Fruit fly (Drosophila melanogaster) whole organism, adult: ENCODE data around the gene Glut4EF.

Experiments
- CG11617 ChIP-seq: fragments of 200-800 bp; sonication (Bioruptor generic); optimal IDR thresholded peaks from 2 replicates; lab custom pipeline; 2017; ENCODE audit warnings: mild to moderate bottlenecking, missing biosample characterization, missing genetic modification reagents, missing genetic modification characterization
- CG12768 ChIP-seq: fragments of 200-800 bp; sonication (Bioruptor generic); optimal IDR thresholded peaks from 2 replicates; lab custom pipeline; 2017; ENCODE audit warnings: missing biosample characterization, missing genetic modification characterization, mild to moderate bottlenecking, moderate library complexity, missing genetic modification reagents
- CG14711 ChIP-seq: fragments of 200-800 bp; sonication (Bioruptor generic); optimal IDR thresholded peaks from 2 replicates; lab custom pipeline; 2018; ENCODE audit warnings: missing biosample characterization, mild to moderate bottlenecking, missing genetic modification characterization, moderate library complexity
- CG1620 ChIP-seq: fragments of 200-800 bp; sonication (Bioruptor generic); optimal IDR thresholded peaks from 2 replicates; lab custom pipeline; 2016; ENCODE audit warnings: missing biosample characterization, missing genetic modification characterization
- CG33017 ChIP-seq: fragments of 200-800 bp; sonication (Bioruptor generic); optimal IDR thresholded peaks from 2 replicates; lab custom pipeline; 2018; ENCODE audit warnings: missing biosample characterization, mild to moderate bottlenecking, missing genetic modification characterization, moderate library complexity
- CG5204 ChIP-seq: fragments of 200-800 bp; sonication (Bioruptor generic); optimal IDR thresholded peaks from 2 replicates; lab custom pipeline; 2016; ENCODE audit warnings: missing biosample characterization, missing genetic modification characterization
- CG7045 ChIP-seq: fragments of 200-800 bp; sonication (Bioruptor generic); optimal IDR thresholded peaks from 2 replicates; lab custom pipeline; 2017; ENCODE audit warnings: missing biosample characterization, mild to moderate bottlenecking, missing genetic modification characterization
- CG7101 ChIP-seq: fragments of 200-800 bp; sonication (Bioruptor generic); optimal IDR thresholded peaks from 2 replicates; lab custom pipeline; 2018; ENCODE audit warnings: missing biosample characterization, mild to moderate bottlenecking, missing genetic modification characterization, moderate library complexity
- Clk ChIP-seq: fragments of 200-800 bp; sonication (Bioruptor generic); optimal IDR thresholded peaks from 2 replicates; lab custom pipeline; 2017; ENCODE audit warnings: missing biosample characterization, missing genetic modification characterization
- Crg-1 ChIP-seq: fragments of 200-800 bp; sonication (Bioruptor generic); optimal IDR thresholded peaks from 2 replicates; lab custom pipeline; 2016; ENCODE audit warnings: missing biosample characterization, missing genetic modification characterization
- Hr96 ChIP-seq: fragments of 200-800 bp; sonication (Bioruptor generic); optimal IDR thresholded peaks from 2 replicates; lab custom pipeline; 2016; ENCODE audit warnings: missing biosample characterization, missing genetic modification characterization
- Mnt ChIP-seq: fragments of 200-800 bp; sonication (Bioruptor generic); optimal IDR thresholded peaks from 2 replicates; lab custom pipeline; 2016; ENCODE audit warnings: missing biosample characterization, mild to moderate bottlenecking, missing genetic modification characterization
- bab1 ChIP-seq: fragments of 200-800 bp; sonication (Bioruptor generic); optimal IDR thresholded peaks from 3 replicates; lab custom pipeline; 2019; ENCODE audit warnings: missing biosample characterization, mild to moderate bottlenecking, missing genetic modification characterization, moderate library complexity
- cic ChIP-seq: fragments of 200-800 bp; sonication (Bioruptor generic); optimal IDR thresholded peaks from 2 replicates; lab custom pipeline; 2017; ENCODE audit warnings: missing biosample characterization, mild to moderate bottlenecking, missing genetic modification characterization, moderate library complexity
- cnc ChIP-seq, 2 experiments: fragments of >200 bp; optimal IDR thresholded peaks; 2 replicates each; lab custom pipeline; 2017
- kay ChIP-seq: fragments of 200-800 bp; sonication (Bioruptor generic); peaks from one replicate; lab custom pipeline; 2016; ENCODE audit warnings: missing biosample characterization, missing genetic modification characterization, borderline replicate concordance
- ovo ChIP-seq: fragments of 200-800 bp; sonication (Bioruptor generic); optimal IDR thresholded peaks from 2 replicates; lab custom pipeline; 2016; ENCODE audit warnings: missing biosample characterization, missing genetic modification characterization
- pad ChIP-seq: fragments of 200-800 bp; sonication (Bioruptor generic); optimal IDR thresholded peaks from 3 replicates; lab custom pipeline; 2017; ENCODE audit warnings: missing biosample characterization, missing genetic modification characterization, mild to moderate bottlenecking, moderate library complexity, missing genetic modification reagents
- tj ChIP-seq: fragments of 200-800 bp; sonication (Bioruptor generic); optimal IDR thresholded peaks from 3 replicates; lab custom pipeline; 2017; ENCODE audit warnings: missing biosample characterization, mild to moderate bottlenecking, missing genetic modification characterization, moderate library complexity
- toe ChIP-seq: fragments of 200-800 bp; sonication (Bioruptor generic); optimal IDR thresholded peaks from 2 replicates; lab custom pipeline; 2016; ENCODE audit warnings: missing biosample characterization, missing genetic modification characterization

Gene Glut4EF

dm6 chr3R:10034995-10035446, 160.5 kb downstream of the Glut4EF start:
- TF ChIP-seq CG14711 (tag; lab: Kevin White, UChicago) (no peak), pad (GFP tag; lab: Kevin White, UChicago) (no peak), Clk (GFP tag; lab: Kevin White, UChicago) (no peak), CG1620 (GFP tag; lab: Kevin White, UChicago) (no peak), Crg-1 (GFP tag; lab: Kevin White, UChicago) (no peak), kay (GFP tag; lab: Kevin White, UChicago) (no peak), Hr96 (GFP tag; lab: Kevin White, UChicago) (no peak), CG11617 (GFP tag; lab: Kevin White, UChicago) (no peak), toe (GFP tag; lab: Kevin White, UChicago) (no peak), cic (GFP tag; lab: Kevin White, UChicago) (no peak)

dm6 chr3R:10035765-10036164, 161.3 kb downstream of the Glut4EF start:
- TF ChIP-seq tj (GFP tag; lab: Kevin White, UChicago): peak; percentile 18
- peak; percentile 54 for TF ChIP-seq Mnt (GFP tag; lab: Kevin White, UChicago)
- TF ChIP-seq CG14711 (tag; lab: Kevin White, UChicago): no peak
- TF ChIP-seq Crg-1 (GFP tag; lab: Kevin White, UChicago): no peak
- TF ChIP-seq cic (GFP tag; lab: Kevin White, UChicago): peak; percentile 78
- TF ChIP-seq toe (GFP tag; lab: Kevin White, UChicago): no peak

- TF ChIP-seq cic (GFP tag; lab: Kevin White, UChicago) (no peak), pad (GFP tag; lab: Kevin White, UChicago) (no peak), bab1 (GFP tag; lab: Kevin White, UChicago) (no peak), CG33017 (tag; lab: Kevin White, UChicago) (no peak), CG5204 (no peak), Hr96 (GFP tag; lab: Kevin White, UChicago) (no peak), CG12768 (GFP tag; lab: Kevin White, UChicago) (no peak), CG11617 (GFP tag; lab: Kevin White, UChicago) (no peak), ovo (no peak)
These were observed 164.7 kb downstream of the Glut4EF start for dm6 chr3R:10039188-10039587.

dm6 chr3R:10040505-10040904, 166.0 kb downstream of the Glut4EF start:
- peak; percentile 32 for TF ChIP-seq tj (GFP tag; lab: Kevin White, UChicago)
- no peak for TF ChIP-seq Crg-1 (GFP tag; lab: Kevin White, UChicago)

dm6 chr3R:10042024-10042663, 167.7 kb downstream of the Glut4EF start:
- TF ChIP-seq CG5204 (no peak), tj (GFP tag; lab: Kevin White, UChicago) (no peak), cic (GFP tag; lab: Kevin White, UChicago) (no peak), ovo (no peak), CG12768 (GFP tag; lab: Kevin White, UChicago) (no peak), Mnt (GFP tag; lab: Kevin White, UChicago) (no peak), toe (GFP tag; lab: Kevin White, UChicago) (no peak), CG14711 (tag; lab: Kevin White, UChicago) (no peak), Clk (GFP tag; lab: Kevin White, UChicago) (no peak), CG7045 (no peak), CG7101 (tag; lab: Kevin White, UChicago) (no peak), Crg-1 (GFP tag; lab: Kevin White, UChicago) (no peak), CG33017 (tag; lab: Kevin White, UChicago) (no peak)

dm6 chr3R:10042664-10043372, 168.3 kb downstream of the Glut4EF start, which contains the start of the genes Mical and CG3909:
TSS of gene Mical (minus strand) at chr3R:10042895.
TSS of gene CG3909 (plus strand) at chr3R:10043270.
- TF ChIP-seq CG11617 (GFP tag; lab: Kevin White, UChicago) (peak; percentile 84), kay (GFP tag; lab: Kevin White, UChicago) (no peak), CG33017 (tag; lab: Kevin White, UChicago) (peak; percentile 94), cnc (optimal IDR thresholded peaks at IDR 0.05; lab: Kevin White, UChicago) (no peak), toe (GFP tag; lab: Kevin White, UChicago) (no peak), pad (GFP tag; lab: Kevin White, UChicago) (peak; percentile 67), CG7045 (peak; percentile 87), CG1620 (GFP tag; lab: Kevin White, UChicago) (peak; percentile 48), bab1 (GFP tag; lab: Kevin White, UChicago) (peak; percentile 76), Mnt (GFP tag; lab: Kevin White, UChicago) (peak; percentile 36), CG7101 (tag; lab: Kevin White, UChicago) (peak; percentile 95), Hr96 (GFP tag; lab: Kevin White, UChicago) (no peak), tj (GFP tag; lab: Kevin White, UChicago) (peak; percentile 53), Clk (GFP tag; lab: Kevin White, UChicago) (peak; percentile 52), CG14711 (tag; lab: Kevin White, UChicago) (peak; percentile 91), ovo (peak; percentile 42), Crg-1 (GFP tag; lab: Kevin White, UChicago) (peak; percentile 75), cic (GFP tag; lab: Kevin White, UChicago) (peak; percentile 19), CG5204 (no peak), CG12768 (GFP tag; lab: Kevin White, UChicago) (peak; percentile 75)
